Fruit fly (Drosophila melanogaster) whole organism, embryonic: Measurements from ENCODE around the gene CG10510.
A peak's percentile ranks its signal among the peaks of the same experiment; 100 is the strongest.

Source experiments
- Ada2b ChIP-seq: fragments of 200-800 bp; sonication (Bioruptor generic); IDR thresholded peaks from 2 replicates; pipeline ENCODE4 v1.3.6; 2022; ENCODE audit warnings: missing biosample characterization, missing genetic modification characterization
- CG11504 ChIP-seq: fragments of 200-800 bp; sonication (Bioruptor generic); optimal IDR thresholded peaks from 3 replicates; lab custom pipeline; 2019; ENCODE audit warnings: missing biosample characterization, mild to moderate bottlenecking, missing genetic modification characterization, moderate library complexity
- CG11560 ChIP-seq: fragments of 200-800 bp; sonication (Bioruptor generic); IDR thresholded peaks from 3 replicates; pipeline ENCODE4 v1.3.6; 2022; ENCODE audit warnings: missing biosample characterization, missing genetic modification characterization
- CG12299 ChIP-seq: fragments of 200-800 bp; sonication (Bioruptor generic); optimal IDR thresholded peaks from 2 replicates; lab custom pipeline; 2018; ENCODE audit warnings: missing biosample characterization, mild to moderate bottlenecking, missing genetic modification characterization
- CG12391 ChIP-seq: fragments of 200-800 bp; sonication (Bioruptor generic); optimal IDR thresholded peaks from 3 replicates; lab custom pipeline; 2018; ENCODE audit warnings: missing biosample characterization, mild to moderate bottlenecking, missing genetic modification characterization, moderate library complexity
- CG12744 ChIP-seq: fragments of 200-800 bp; sonication (Bioruptor generic); optimal IDR thresholded peaks from 2 replicates; lab custom pipeline; 2016; ENCODE audit warnings: missing biosample characterization, missing genetic modification characterization
- CG13287 ChIP-seq: fragments of 200-800 bp; sonication (Bioruptor generic); IDR thresholded peaks from 2 replicates; pipeline ENCODE4 v1.3.6; 2022; ENCODE audit warnings: missing biosample characterization, missing genetic modification characterization; ENCODE audit not compliant: partially characterized antibody
- CG14014 ChIP-seq: fragments of 200-800 bp; sonication (Bioruptor generic); IDR thresholded peaks from 2 replicates; pipeline ENCODE4 v1.3.6; 2022; ENCODE audit warnings: missing biosample characterization, missing genetic modification characterization
- CG14860 ChIP-seq: fragments of 200-800 bp; sonication (Bioruptor generic); IDR thresholded peaks from 3 replicates; pipeline ENCODE4 v1.3.6; 2022; ENCODE audit warnings: missing biosample characterization, missing genetic modification characterization; ENCODE audit not compliant: partially characterized antibody
- CG17359 ChIP-seq: fragments of 200-800 bp; sonication (Bioruptor generic); optimal IDR thresholded peaks from 3 replicates; lab custom pipeline; 2018; ENCODE audit warnings: missing biosample characterization, mild to moderate bottlenecking, missing genetic modification characterization, moderate library complexity
- CG17912 ChIP-seq: fragments of 200-800 bp; sonication (Bioruptor generic); optimal IDR thresholded peaks from 2 replicates; lab custom pipeline; 2018; ENCODE audit warnings: missing biosample characterization, mild to moderate bottlenecking, missing genetic modification characterization
- CG18011 ChIP-seq: fragments of 200-800 bp; sonication (Bioruptor generic); optimal IDR thresholded peaks from 2 replicates; lab custom pipeline; 2017; ENCODE audit warnings: missing biosample characterization, missing genetic modification characterization, mild to moderate bottlenecking, moderate library complexity, missing genotype
- CG18599 ChIP-seq: fragments of 200-800 bp; sonication (Bioruptor generic); optimal IDR thresholded peaks from 3 replicates; lab custom pipeline; 2017; ENCODE audit warnings: missing biosample characterization, missing genetic modification characterization, mild to moderate bottlenecking, moderate library complexity, missing genetic modification reagents
- CG30431 ChIP-seq: fragments of 200-800 bp; sonication (Bioruptor generic); optimal IDR thresholded peaks from 2 replicates; lab custom pipeline; 2017; ENCODE audit warnings: missing biosample characterization, missing genetic modification characterization
- CG34376 ChIP-seq: fragments of 200-800 bp; sonication (Bioruptor generic); optimal IDR thresholded peaks from 2 replicates; lab custom pipeline; 2018; ENCODE audit warnings: missing biosample characterization, mild to moderate bottlenecking, missing genetic modification characterization
- CG4424 ChIP-seq: fragments of 200-800 bp; sonication (Bioruptor generic); optimal IDR thresholded peaks from 3 replicates; lab custom pipeline; 2016; ENCODE audit warnings: missing biosample characterization, missing genetic modification characterization
- CG5180 ChIP-seq: fragments of 200-800 bp; sonication (Bioruptor generic); optimal IDR thresholded peaks from 3 replicates; lab custom pipeline; 2017; ENCODE audit warnings: missing biosample characterization, missing genetic modification characterization, mild to moderate bottlenecking, moderate library complexity, missing genetic modification reagents
- CG6791 ChIP-seq: fragments of 200-800 bp; sonication (Bioruptor generic); IDR thresholded peaks from 3 replicates; pipeline ENCODE4 v1.3.6; 2022; ENCODE audit warnings: missing biosample characterization, missing genetic modification characterization; ENCODE audit not compliant: partially characterized antibody
- CG7271 ChIP-seq: fragments of 200-800 bp; sonication (Bioruptor generic); optimal IDR thresholded peaks from 2 replicates; lab custom pipeline; 2018; ENCODE audit warnings: missing biosample characterization, mild to moderate bottlenecking, missing genetic modification characterization, moderate library complexity
- CG8478 ChIP-seq: fragments of >200 bp; optimal IDR thresholded peaks from 2 replicates; lab custom pipeline; 2018
- CG9817 ChIP-seq: fragments of 200-800 bp; sonication (Bioruptor generic); optimal IDR thresholded peaks from 2 replicates; lab custom pipeline; 2018; ENCODE audit warnings: missing biosample characterization, mild to moderate bottlenecking, missing genetic modification characterization, moderate library complexity
- D ChIP-seq, 2 experiments: fragments of 200-800 bp in 1 of 2; fragments of >200 bp in 1 of 2; sonication (Bioruptor generic) in 1 of 2; optimal IDR thresholded peaks; 2 replicates in 1 of 2; 3 replicates in 1 of 2; lab custom pipeline; 2017; ENCODE audit warnings: mild to moderate bottlenecking in 1 of 2, missing biosample characterization in 1 of 2, missing genetic modification characterization in 1 of 2, missing genetic modification reagents in 1 of 2
- Dek ChIP-seq: fragments of 200-800 bp; sonication (Bioruptor generic); optimal IDR thresholded peaks from 3 replicates; lab custom pipeline; 2019; ENCODE audit warnings: missing biosample characterization, mild to moderate bottlenecking, missing genetic modification characterization, moderate library complexity
- Drgx ChIP-seq: fragments of 200-800 bp; sonication (Bioruptor generic); IDR thresholded peaks from 2 replicates; pipeline ENCODE4 v1.3.6; 2022; ENCODE audit warnings: missing biosample characterization, missing genetic modification characterization
- Ets97D ChIP-seq: fragments of 200-800 bp; sonication (Bioruptor generic); optimal IDR thresholded peaks from 3 replicates; lab custom pipeline; 2016; ENCODE audit warnings: missing biosample characterization, missing genetic modification characterization
- HLH4C ChIP-seq: fragments of 200-800 bp; sonication (Bioruptor generic); IDR thresholded peaks from 3 replicates; pipeline ENCODE4 v1.3.6; 2022; ENCODE audit warnings: missing biosample characterization, missing genetic modification characterization; ENCODE audit not compliant: partially characterized antibody
- Hey ChIP-seq: fragments of 200-800 bp; sonication (Bioruptor generic); optimal IDR thresholded peaks from 3 replicates; lab custom pipeline; 2018; ENCODE audit warnings: missing biosample characterization, mild to moderate bottlenecking, missing genetic modification characterization
- Hsf ChIP-seq: fragments of 200-800 bp; sonication (Bioruptor generic); optimal IDR thresholded peaks from 3 replicates; lab custom pipeline; 2016; ENCODE audit warnings: missing biosample characterization, missing genetic modification characterization
- MESR4 ChIP-seq: fragments of 200-800 bp; sonication (Bioruptor generic); optimal IDR thresholded peaks from 2 replicates; lab custom pipeline; 2018; ENCODE audit warnings: missing biosample characterization, mild to moderate bottlenecking, missing genetic modification characterization, moderate library complexity
- Max ChIP-seq: fragments of 200-800 bp; sonication (Bioruptor generic); optimal IDR thresholded peaks from 2 replicates; lab custom pipeline; 2016; ENCODE audit warnings: missing biosample characterization, mild to moderate bottlenecking, missing genetic modification characterization
- Med ChIP-seq: fragments of 200-800 bp; sonication (Bioruptor generic); peaks from one replicate; lab custom pipeline; 2016; ENCODE audit warnings: missing biosample characterization, missing genetic modification characterization, mild to moderate bottlenecking, inconsistent platforms, moderate library complexity
- Oaz ChIP-seq: fragments of 200-800 bp; sonication (Bioruptor generic); IDR thresholded peaks from 2 replicates; pipeline ENCODE4 v1.3.6; 2022; ENCODE audit warnings: missing biosample characterization, missing genetic modification characterization
- Ptx1 ChIP-seq: fragments of 200-800 bp; sonication (Bioruptor generic); IDR thresholded peaks from 2 replicates; pipeline ENCODE4 v1.3.6; 2022; ENCODE audit warnings: missing biosample characterization, missing genetic modification characterization
- Rfx ChIP-seq: fragments of 200-800 bp; sonication (Bioruptor generic); IDR thresholded peaks from 2 replicates; pipeline ENCODE4 v1.3.6; 2022; ENCODE audit warnings: missing biosample characterization, missing genetic modification characterization
- al ChIP-seq: fragments of 200-800 bp; sonication (Bioruptor generic); IDR thresholded peaks from 2 replicates; pipeline ENCODE4 v1.3.6; 2022; ENCODE audit warnings: missing biosample characterization, missing genetic modification characterization
- amos ChIP-seq: fragments of 200-800 bp; sonication (Bioruptor generic); IDR thresholded peaks from 2 replicates; pipeline ENCODE4 v1.3.6; 2022; ENCODE audit warnings: missing biosample characterization, missing genetic modification characterization; ENCODE audit not compliant: partially characterized antibody
- ara ChIP-seq: fragments of 200-800 bp; sonication (Bioruptor generic); IDR thresholded peaks from 2 replicates; pipeline ENCODE4 v1.3.6; 2022; ENCODE audit warnings: missing biosample characterization, missing genetic modification characterization
- caup ChIP-seq: fragments of 200-800 bp; sonication (Bioruptor generic); optimal IDR thresholded peaks from 3 replicates; lab custom pipeline; 2017; ENCODE audit warnings: missing biosample characterization, mild to moderate bottlenecking, missing genetic modification characterization, moderate library complexity; ENCODE audit not compliant: severe bottlenecking
- gem ChIP-seq: fragments of 200-800 bp; sonication (Bioruptor generic); optimal IDR thresholded peaks from 2 replicates; lab custom pipeline; 2019; ENCODE audit warnings: missing biosample characterization, mild to moderate bottlenecking, missing genetic modification characterization, moderate library complexity
- grn ChIP-seq: fragments of 200-800 bp; sonication (Bioruptor generic); optimal IDR thresholded peaks from 3 replicates; lab custom pipeline; 2017; ENCODE audit warnings: missing biosample characterization, missing genetic modification characterization
- gt ChIP-seq: fragments of 200-800 bp; sonication (Bioruptor generic); IDR thresholded peaks from 2 replicates; pipeline ENCODE4 v1.3.6; 2022; ENCODE audit warnings: missing biosample characterization, missing genetic modification characterization
- klu ChIP-seq: fragments of 200-800 bp; sonication (Bioruptor generic); IDR thresholded peaks from 2 replicates; pipeline ENCODE4 v1.3.6; 2022; ENCODE audit warnings: missing biosample characterization, missing genetic modification characterization
- kni ChIP-seq: fragments of 200-800 bp; sonication (Bioruptor generic); optimal IDR thresholded peaks from 3 replicates; lab custom pipeline; 2017; ENCODE audit warnings: mild to moderate bottlenecking, missing biosample characterization, missing genetic modification reagents, missing genetic modification characterization
- oc ChIP-seq: fragments of 200-800 bp; sonication (Bioruptor generic); optimal IDR thresholded peaks from 2 replicates; lab custom pipeline; 2018; ENCODE audit warnings: missing biosample characterization, mild to moderate bottlenecking, missing genetic modification characterization, moderate library complexity
- repo ChIP-seq: fragments of 200-800 bp; sonication (Bioruptor generic); optimal IDR thresholded peaks from 2 replicates; lab custom pipeline; 2016; ENCODE audit warnings: missing biosample characterization, missing genetic modification characterization
- scrt ChIP-seq: fragments of 200-800 bp; sonication (Bioruptor generic); optimal IDR thresholded peaks from 2 replicates; lab custom pipeline; 2018; ENCODE audit warnings: missing biosample characterization, mild to moderate bottlenecking, missing genetic modification characterization, moderate library complexity
- tx ChIP-seq: fragments of 200-800 bp; sonication (Bioruptor generic); optimal IDR thresholded peaks from 2 replicates; lab custom pipeline; 2016; ENCODE audit warnings: missing biosample characterization, missing genetic modification characterization
- yki ChIP-seq: fragments of >200 bp; optimal IDR thresholded peaks from 3 replicates; lab custom pipeline; 2018

The CG10510 gene

dm6 chr3L:21176935-21177581 lies 32.8 kb downstream of the CG10510 start (continued):
- TF ChIP-seq Dek (tag; lab: Kevin White, UChicago): peak; percentile 70
- no peak for TF ChIP-seq repo (GFP tag; lab: Kevin White, UChicago)
- no peak for TF ChIP-seq MESR4 (GFP tag; lab: Kevin White, UChicago)
- TF ChIP-seq CG13287 (GFP tag; lab: Robert Waterston, UW): no peak
- peak; percentile 49 for TF ChIP-seq CG17359 (tag; lab: Kevin White, UChicago)
- no peak for TF ChIP-seq grn (GFP tag; lab: Kevin White, UChicago)
- peak; percentile 90 for TF ChIP-seq Med (GFP tag; lab: Kevin White, UChicago)
- TF ChIP-seq Hsf (GFP tag; lab: Kevin White, UChicago): peak; percentile 72
- peak; percentile 68 for TF ChIP-seq klu (GFP tag; lab: Robert Waterston, UW)
- no peak for TF ChIP-seq CG11504 (tag; lab: Kevin White, UChicago)
- TF ChIP-seq gt (GFP tag; lab: Robert Waterston, UW): no peak
- TF ChIP-seq D (optimal IDR thresholded peaks at IDR 0.05; lab: Kevin White, UChicago): no peak
- TF ChIP-seq D (GFP tag; optimal IDR thresholded peaks at IDR 0.05; lab: Kevin White, UChicago): no peak
- no peak for TF ChIP-seq CG14860
- 0 out of 2 replicates have a peak, but pooled peaks have one; percentile 24 for TF ChIP-seq Oaz
- no peak for TF ChIP-seq CG30431 (GFP tag; lab: Kevin White, UChicago)
- TF ChIP-seq gem (tag; lab: Kevin White, UChicago): no peak
- TF ChIP-seq HLH4C (GFP tag; lab: Robert Waterston, UW): 0 out of 3 replicates have a peak, but pooled peaks have one; percentile 11
- TF ChIP-seq yki (lab: Kevin White, UChicago): no peak
- TF ChIP-seq CG17912: no peak
- peak; percentile 16 for TF ChIP-seq CG12299
- peak; percentile 71 for TF ChIP-seq Drgx (GFP tag; lab: Robert Waterston, UW)
- TF ChIP-seq tx (GFP tag; lab: Kevin White, UChicago): no peak
- peak; percentile 80 for TF ChIP-seq CG18599
- peak; percentile 76 for TF ChIP-seq caup (GFP tag; lab: Kevin White, UChicago)
- TF ChIP-seq scrt (GFP tag; lab: Kevin White, UChicago): peak; percentile 57
- TF ChIP-seq Max (GFP tag; lab: Kevin White, UChicago): peak; percentile 69
- TF ChIP-seq CG34376 (GFP tag; lab: Kevin White, UChicago): no peak
- peak; percentile 55 for TF ChIP-seq CG12744 (GFP tag; lab: Kevin White, UChicago)
- TF ChIP-seq CG7271 (tag; lab: Kevin White, UChicago): no peak
- TF ChIP-seq Ptx1 (GFP tag; lab: Robert Waterston, UW): peak; percentile 80
- TF ChIP-seq Ets97D (GFP tag; lab: Kevin White, UChicago): no peak
- TF ChIP-seq CG8478 (lab: Kevin White, UChicago): no peak
- no peak for TF ChIP-seq Hey
- TF ChIP-seq CG18011 (GFP tag; lab: Kevin White, UChicago): peak; percentile 43
- TF ChIP-seq CG4424 (GFP tag; lab: Kevin White, UChicago): peak; percentile 51
- TF ChIP-seq CG11560 (tag; lab: Robert Waterston, UW): peak; percentile 68; the same call in 2 of the 3 replicates
- peak; percentile 61 for TF ChIP-seq CG9817 (tag; lab: Kevin White, UChicago)
- no peak for TF ChIP-seq CG5180
- TF ChIP-seq Ada2b (GFP tag; lab: Robert Waterston, UW): peak; percentile 73
- TF ChIP-seq Rfx: peak; percentile 93
- TF ChIP-seq ara (GFP tag; lab: Robert Waterston, UW): no peak
- peak; percentile 89 for TF ChIP-seq al (GFP tag; lab: Robert Waterston, UW)
- no peak for TF ChIP-seq kni
- peak; percentile 80 for TF ChIP-seq CG14014 (GFP tag; lab: Robert Waterston, UW)
- no peak for TF ChIP-seq CG6791 (GFP tag; lab: Robert Waterston, UW)
- no peak for TF ChIP-seq oc (tag; lab: Kevin White, UChicago)
- peak; percentile 68 for TF ChIP-seq CG12391 (tag; lab: Kevin White, UChicago)
- TF ChIP-seq amos (GFP tag; lab: Robert Waterston, UW): no peak
